Fruit fly (Drosophila melanogaster) whole organism, embryonic: ENCODE data around the gene piwi.

Experiments used
- Bdp1 ChIP-seq: fragments of 200-800 bp; sonication (Bioruptor generic); optimal IDR thresholded peaks from 3 replicates; lab custom pipeline; 2016; ENCODE audit warnings: missing biosample characterization, missing genetic modification characterization
- CG11723 ChIP-seq: fragments of 200-800 bp; sonication (Bioruptor generic); optimal IDR thresholded peaks from 2 replicates; lab custom pipeline; 2017; ENCODE audit warnings: missing biosample characterization, mild to moderate bottlenecking, missing genetic modification characterization
- CG12104 ChIP-seq: fragments of 200-800 bp; sonication (Bioruptor generic); optimal IDR thresholded peaks from 3 replicates; lab custom pipeline; 2016; ENCODE audit warnings: missing biosample characterization, missing genetic modification characterization
- CG12659 ChIP-seq: fragments of 200-800 bp; sonication (Bioruptor generic); optimal IDR thresholded peaks from 3 replicates; lab custom pipeline; 2017; ENCODE audit warnings: mild to moderate bottlenecking, missing biosample characterization, missing genetic modification reagents, missing genetic modification characterization
- CG13287 ChIP-seq: fragments of 200-800 bp; sonication (Bioruptor generic); IDR thresholded peaks from 2 replicates; pipeline ENCODE4 v1.3.6; 2022; ENCODE audit warnings: missing biosample characterization, missing genetic modification characterization; ENCODE audit not compliant: partially characterized antibody
- CG13424 ChIP-seq: fragments of 200-800 bp; sonication (Bioruptor generic); optimal IDR thresholded peaks from 2 replicates; lab custom pipeline; 2019; ENCODE audit warnings: missing biosample characterization, mild to moderate bottlenecking, missing genetic modification characterization, moderate library complexity
- CG14667 ChIP-seq: fragments of 200-800 bp; sonication (Bioruptor generic); IDR thresholded peaks from 2 replicates; pipeline ENCODE4 v1.3.6; 2022; ENCODE audit warnings: missing biosample characterization, missing genetic modification characterization
- CG16815 ChIP-seq: fragments of 200-800 bp; sonication (Bioruptor generic); optimal IDR thresholded peaks from 3 replicates; lab custom pipeline; 2017; ENCODE audit warnings: missing biosample characterization, mild to moderate bottlenecking, missing genetic modification characterization
- CG17361 ChIP-seq: fragments of 200-800 bp; sonication (Bioruptor generic); IDR thresholded peaks from 3 replicates; pipeline ENCODE4 v1.3.6; 2022; ENCODE audit warnings: missing biosample characterization, missing genetic modification characterization
- CG30403 ChIP-seq: fragments of 200-800 bp; sonication (Bioruptor generic); optimal IDR thresholded peaks from 3 replicates; lab custom pipeline; 2016; ENCODE audit warnings: missing biosample characterization, missing genetic modification characterization
- CG31365 ChIP-seq: fragments of 200-800 bp; sonication (Bioruptor generic); optimal IDR thresholded peaks from 2 replicates; lab custom pipeline; 2018; ENCODE audit warnings: missing biosample characterization, mild to moderate bottlenecking, missing genetic modification characterization
- CG33213 ChIP-seq: fragments of 200-800 bp; sonication (Bioruptor generic); optimal IDR thresholded peaks from 3 replicates; lab custom pipeline; 2016; ENCODE audit warnings: missing biosample characterization, missing genetic modification characterization
- CG42726 ChIP-seq: fragments of 200-800 bp; sonication (Bioruptor generic); IDR thresholded peaks from 2 replicates; pipeline ENCODE4 v1.3.6; 2022; ENCODE audit warnings: missing biosample characterization, missing genetic modification characterization; ENCODE audit not compliant: partially characterized antibody
- CG4360 ChIP-seq: fragments of 200-800 bp; sonication (Bioruptor generic); IDR thresholded peaks from 2 replicates; pipeline ENCODE4 v1.3.6; 2022; ENCODE audit warnings: missing biosample characterization, missing genetic modification characterization
- CG4820 ChIP-seq: fragments of 200-800 bp; sonication (Bioruptor generic); optimal IDR thresholded peaks from 3 replicates; lab custom pipeline; 2016; ENCODE audit warnings: missing biosample characterization, missing genetic modification characterization
- CG6683 ChIP-seq: fragments of 200-800 bp; sonication (Bioruptor generic); optimal IDR thresholded peaks from 2 replicates; lab custom pipeline; 2017; ENCODE audit warnings: missing biosample characterization, mild to moderate bottlenecking, missing genetic modification characterization, missing genetic modification reagents
- CG6791 ChIP-seq: fragments of 200-800 bp; sonication (Bioruptor generic); IDR thresholded peaks from 3 replicates; pipeline ENCODE4 v1.3.6; 2022; ENCODE audit warnings: missing biosample characterization, missing genetic modification characterization; ENCODE audit not compliant: partially characterized antibody
- CG8944 ChIP-seq: fragments of 200-800 bp; sonication (Bioruptor generic); optimal IDR thresholded peaks from 3 replicates; lab custom pipeline; 2016; ENCODE audit warnings: missing biosample characterization, missing genetic modification characterization
- CG9437 ChIP-seq: fragments of 200-800 bp; sonication (Bioruptor generic); optimal IDR thresholded peaks from 2 replicates; lab custom pipeline; 2018; ENCODE audit warnings: missing biosample characterization, mild to moderate bottlenecking, missing genetic modification characterization
- CG9609 ChIP-seq: fragments of 200-800 bp; sonication (Bioruptor generic); optimal IDR thresholded peaks from 3 replicates; lab custom pipeline; 2016; ENCODE audit warnings: missing biosample characterization, missing genetic modification characterization
- CG9797 ChIP-seq: fragments of 200-800 bp; sonication (Bioruptor generic); optimal IDR thresholded peaks from 3 replicates; lab custom pipeline; 2018; ENCODE audit warnings: missing biosample characterization, mild to moderate bottlenecking, missing genetic modification characterization
- D19B ChIP-seq: fragments of 200-800 bp; sonication (Bioruptor generic); optimal IDR thresholded peaks from 2 replicates; lab custom pipeline; 2017; ENCODE audit warnings: missing biosample characterization, mild to moderate bottlenecking, missing genetic modification characterization
- Dad ChIP-seq: fragments of 200-800 bp; sonication (Bioruptor generic); optimal IDR thresholded peaks from 3 replicates; lab custom pipeline; 2016; ENCODE audit warnings: missing biosample characterization, missing genetic modification characterization
- Dek ChIP-seq: fragments of 200-800 bp; sonication (Bioruptor generic); optimal IDR thresholded peaks from 3 replicates; lab custom pipeline; 2019; ENCODE audit warnings: missing biosample characterization, mild to moderate bottlenecking, missing genetic modification characterization, moderate library complexity
- Dll ChIP-seq: fragments of 200-800 bp; sonication (Bioruptor generic); IDR thresholded peaks from 4 replicates; pipeline ENCODE4 v1.3.6; 2022; ENCODE audit warnings: missing biosample characterization, missing genetic modification characterization; ENCODE audit not compliant: partially characterized antibody
- Drgx ChIP-seq: fragments of 200-800 bp; sonication (Bioruptor generic); IDR thresholded peaks from 2 replicates; pipeline ENCODE4 v1.3.6; 2022; ENCODE audit warnings: missing biosample characterization, missing genetic modification characterization
- HHEX ChIP-seq: fragments of 200-800 bp; sonication (Bioruptor generic); optimal IDR thresholded peaks from 3 replicates; lab custom pipeline; 2017; ENCODE audit warnings: missing biosample characterization, mild to moderate bottlenecking, missing genetic modification characterization, missing genetic modification reagents
- HmgZ ChIP-seq: fragments of 200-800 bp; sonication (Bioruptor generic); optimal IDR thresholded peaks from 2 replicates; lab custom pipeline; 2018; ENCODE audit warnings: missing biosample characterization, mild to moderate bottlenecking, missing genetic modification characterization
- Nf-YA ChIP-seq: fragments of 200-800 bp; sonication (Bioruptor generic); IDR thresholded peaks from 2 replicates; pipeline ENCODE4 v1.3.6; 2022; ENCODE audit warnings: missing biosample characterization, missing genetic modification characterization
- abd-A ChIP-seq: fragments of 200-800 bp; sonication (Bioruptor generic); optimal IDR thresholded peaks from 3 replicates; lab custom pipeline; 2019; ENCODE audit warnings: missing biosample characterization, mild to moderate bottlenecking, missing genetic modification characterization, moderate library complexity
- br ChIP-seq: fragments of >200 bp; optimal IDR thresholded peaks from 2 replicates; lab custom pipeline; 2017
- chn ChIP-seq: fragments of 200-800 bp; sonication (Bioruptor generic); optimal IDR thresholded peaks from 2 replicates; lab custom pipeline; 2016; ENCODE audit warnings: missing biosample characterization, missing genetic modification characterization
- dysf ChIP-seq: fragments of 200-800 bp; sonication (Bioruptor generic); IDR thresholded peaks from 3 replicates; pipeline ENCODE4 v1.3.6; 2022; ENCODE audit warnings: missing biosample characterization, missing genetic modification characterization
- gsb ChIP-seq: fragments of 200-800 bp; sonication (Bioruptor generic); IDR thresholded peaks from 2 replicates; pipeline ENCODE4 v1.3.6; 2022; ENCODE audit warnings: missing biosample characterization, missing genetic modification characterization
- her ChIP-seq: fragments of 200-800 bp; sonication (Bioruptor generic); optimal IDR thresholded peaks from 2 replicates; lab custom pipeline; 2016; ENCODE audit warnings: missing biosample characterization, missing genetic modification characterization
- kay ChIP-seq: fragments of 200-800 bp; sonication (Bioruptor generic); optimal IDR thresholded peaks from 2 replicates; lab custom pipeline; 2016; ENCODE audit warnings: missing biosample characterization, missing genetic modification characterization
- klu ChIP-seq: fragments of 200-800 bp; sonication (Bioruptor generic); IDR thresholded peaks from 2 replicates; pipeline ENCODE4 v1.3.6; 2022; ENCODE audit warnings: missing biosample characterization, missing genetic modification characterization
- lbe ChIP-seq: fragments of 200-800 bp; sonication (Bioruptor generic); optimal IDR thresholded peaks from 2 replicates; lab custom pipeline; 2016; ENCODE audit warnings: missing biosample characterization, mild to moderate bottlenecking, missing genetic modification characterization
- lola ChIP-seq, 3 experiments: fragments of >200 bp in 2 of 3; fragments of 200-800 bp in 1 of 3; sonication (Bioruptor generic) in 1 of 3; optimal IDR thresholded peaks; 2 replicates each; lab custom pipeline; 2017 to 2019; ENCODE audit warnings: missing biosample characterization in 3 of 3, missing genetic modification characterization in 3 of 3, mild to moderate bottlenecking in 1 of 3, moderate library complexity in 1 of 3
- oc ChIP-seq: fragments of 200-800 bp; sonication (Bioruptor generic); optimal IDR thresholded peaks from 2 replicates; lab custom pipeline; 2018; ENCODE audit warnings: missing biosample characterization, mild to moderate bottlenecking, missing genetic modification characterization, moderate library complexity
- pan ChIP-seq, 4 experiments: fragments of >200 bp in 3 of 4; fragments of 200-800 bp in 1 of 4; sonication (Bioruptor generic) in 1 of 4; optimal IDR thresholded peaks in 3 of 4; IDR thresholded peaks in 1 of 4; 2 replicates each; pipeline versions ENCODE4 v1.3.6 to Lab custom; 2017 to 2022; ENCODE audit warnings: missing biosample characterization in 2 of 4, missing genetic modification characterization in 2 of 4, mixed read lengths in 1 of 4
- pb ChIP-seq: fragments of 200-800 bp; sonication (Bioruptor generic); optimal IDR thresholded peaks from 3 replicates; lab custom pipeline; 2016; ENCODE audit warnings: missing biosample characterization, missing genetic modification characterization
- pros ChIP-seq: fragments of 200-800 bp; sonication (Bioruptor generic); optimal IDR thresholded peaks from 3 replicates; lab custom pipeline; 2019; ENCODE audit warnings: missing biosample characterization, mild to moderate bottlenecking, missing genetic modification characterization, moderate library complexity
- pum ChIP-seq: fragments of 200-800 bp; sonication (Bioruptor generic); optimal IDR thresholded peaks from 2 replicates; lab custom pipeline; 2016; ENCODE audit warnings: missing biosample characterization, missing genetic modification characterization
- repo ChIP-seq: fragments of 200-800 bp; sonication (Bioruptor generic); optimal IDR thresholded peaks from 2 replicates; lab custom pipeline; 2016; ENCODE audit warnings: missing biosample characterization, missing genetic modification characterization
- sc ChIP-seq, 3 experiments: fragments of >200 bp in 2 of 3; fragments of 200-800 bp in 1 of 3; sonication (Bioruptor generic) in 1 of 3; optimal IDR thresholded peaks; 2 replicates in 2 of 3; 3 replicates in 1 of 3; lab custom pipeline; 2017; ENCODE audit warnings: mild to moderate bottlenecking in 1 of 3, missing biosample characterization in 1 of 3, missing genetic modification characterization in 1 of 3, missing genetic modification reagents in 1 of 3
- stwl ChIP-seq: fragments of 200-800 bp; sonication (Bioruptor generic); optimal IDR thresholded peaks from 3 replicates; lab custom pipeline; 2018; ENCODE audit warnings: missing biosample characterization, mild to moderate bottlenecking, missing genetic modification characterization, moderate library complexity
- tio ChIP-seq: fragments of 200-800 bp; sonication (Bioruptor generic); optimal IDR thresholded peaks from 2 replicates; lab custom pipeline; 2017; ENCODE audit warnings: missing biosample characterization, missing genetic modification characterization, inconsistent platforms
- trem ChIP-seq: fragments of 200-800 bp; optimal IDR thresholded peaks from 3 replicates; lab custom pipeline; 2019; ENCODE audit warnings: missing biosample characterization, mild to moderate bottlenecking, missing genetic modification characterization, moderate library complexity

piwi gene

dm6 chr2L:11010999-11011398, 23.8 kb upstream of the piwi start, which contains the start of the genes Art8 and dUTPase (continued):
- TF ChIP-seq lola (GFP tag; optimal IDR thresholded peaks at IDR 0.05; lab: Kevin White, UChicago) (peak in 1 of 3 experiments; percentile 78), br (lab: Kevin White, UChicago) (no peak), D19B (peak; percentile 4), tio (GFP tag; lab: Kevin White, UChicago) (peak; percentile 53), HHEX (GFP tag; lab: Kevin White, UChicago) (peak; percentile 30), CG4820 (GFP tag; lab: Kevin White, UChicago) (peak; percentile 59), CG30403 (GFP tag; lab: Kevin White, UChicago) (peak; percentile 87), CG9609 (GFP tag; lab: Kevin White, UChicago) (no peak), pan (optimal IDR thresholded peaks at IDR 0.05; lab: Kevin White, UChicago) (no peak), pan (GFP tag; optimal IDR thresholded peaks at IDR 0.05 in 1 of 2, IDR thresholded peaks at IDR 0.05 in 1 of 2) (peak in 1 of 2 experiments; percentile 62), CG8944 (no peak), lbe (GFP tag; lab: Kevin White, UChicago) (peak; percentile 85), CG9797 (GFP tag; lab: Kevin White, UChicago) (peak; percentile 74), CG13287 (GFP tag; lab: Robert Waterston, UW) (peak; percentile 97), Dek (peak; percentile 53), dysf (GFP tag; lab: Robert Waterston, UW) (peak; percentile 54), CG9437 (GFP tag; lab: Kevin White, UChicago) (peak; percentile 17), pros (no peak), Drgx (GFP tag; lab: Robert Waterston, UW) (no peak), CG11723 (GFP tag; lab: Kevin White, UChicago) (peak; percentile 3), CG16815 (peak; percentile 38), CG4360 (GFP tag; lab: Robert Waterston, UW) (no peak), Bdp1 (peak; percentile 30), pum (peak; percentile 3), HmgZ (peak; percentile 59), CG6683 (GFP tag; lab: Kevin White, UChicago) (peak; percentile 44), CG42726 (GFP tag; lab: Robert Waterston, UW) (peak; percentile 78), CG33213 (peak; percentile 26), sc (optimal IDR thresholded peaks at IDR 0.05; lab: Kevin White, UChicago) (no peak), sc (GFP tag; optimal IDR thresholded peaks at IDR 0.05; lab: Kevin White, UChicago) (no peak), CG14667 (GFP tag; lab: Robert Waterston, UW) (peak; percentile 48; the same call in 1 of the 2 replicates), Dll (peak; percentile 96), CG31365 (tag; lab: Kevin White, UChicago) (no peak), pb (GFP tag; lab: Kevin White, UChicago) (no peak), CG13424 (tag; lab: Kevin White, UChicago) (peak; percentile 76), chn (peak; percentile 49), abd-A (tag; lab: Kevin White, UChicago) (no peak), kay (GFP tag; lab: Kevin White, UChicago) (peak; percentile 68), stwl (tag; lab: Kevin White, UChicago) (peak; percentile 86), gsb (no peak), CG12104 (peak; percentile 61), her (no peak), CG12659 (peak; percentile 90), trem (tag; lab: Kevin White, UChicago) (peak; percentile 92), CG17361 (GFP tag; lab: Robert Waterston, UW) (peak; percentile 80), CG6791 (peak; percentile 82), Nf-YA (GFP tag; lab: Robert Waterston, UW) (no peak), oc (no peak), klu (GFP tag; lab: Robert Waterston, UW) (peak; percentile 22; the same call in 1 of the 2 replicates), Dad (GFP tag; lab: Kevin White, UChicago) (peak; percentile 51), repo (GFP tag; lab: Kevin White, UChicago) (no peak)
